Worm (Caenorhabditis elegans) whole organism, L2 larva: ENCODE results near the gene Y50E8A.2.

Experiments used
- C34F6.9 ChIP-seq: fragments of 150-350 bp; optimal IDR thresholded peaks from 2 replicates; lab custom pipeline; 2014; ENCODE audit warnings: missing biosample characterization, missing genetic modification characterization
- R02D3.7 ChIP-seq: fragments of 150-350 bp; optimal IDR thresholded peaks from 2 replicates; lab custom pipeline; 2014; ENCODE audit warnings: missing biosample characterization, missing genetic modification characterization
- alr-1 ChIP-seq: fragments of 150-350 bp; optimal IDR thresholded peaks from 2 replicates; lab custom pipeline; 2014; ENCODE audit warnings: missing biosample characterization, missing genetic modification characterization
- aly-2 ChIP-seq: fragments of 150-350 bp; optimal IDR thresholded peaks from 2 replicates; lab custom pipeline; 2014; ENCODE audit warnings: missing biosample characterization, missing genetic modification characterization
- ama-1 ChIP-seq: fragments of 150-350 bp; optimal IDR thresholded peaks from 2 replicates; lab custom pipeline; 2018; ENCODE audit warnings: inconsistent platforms
- ceh-16 ChIP-seq: fragments of 150-350 bp; optimal IDR thresholded peaks from 2 replicates; lab custom pipeline; 2014; ENCODE audit warnings: missing biosample characterization, missing genetic modification characterization
- elt-3 ChIP-seq: sonication (generic microtip); optimal IDR thresholded peaks from 2 replicates; lab custom pipeline; 2017; ENCODE audit warnings: missing biosample characterization, missing genetic modification characterization
- lin-11 ChIP-seq: fragments of 150-350 bp; sonication (generic microtip); optimal IDR thresholded peaks from 2 replicates; lab custom pipeline; 2014; ENCODE audit warnings: missing biosample characterization, missing genetic modification characterization, inconsistent platforms, mixed read lengths
- mab-5 ChIP-seq: fragments of 150-350 bp; optimal IDR thresholded peaks from 2 replicates; lab custom pipeline; 2014; ENCODE audit warnings: missing biosample characterization, missing genetic modification characterization
- mdl-1 ChIP-seq, 2 experiments: fragments of 150-350 bp in 1 of 2; sonication (generic microtip) in 1 of 2; optimal IDR thresholded peaks; 2 replicates each; lab custom pipeline; 2017; ENCODE audit warnings: missing biosample characterization in 2 of 2, missing genetic modification characterization in 2 of 2
- nhr-10 ChIP-seq: sonication (generic microtip); optimal IDR thresholded peaks from 2 replicates; lab custom pipeline; 2017; ENCODE audit warnings: missing biosample characterization, missing genetic modification characterization
- nhr-237 ChIP-seq: fragments of 150-350 bp; optimal IDR thresholded peaks from 2 replicates; lab custom pipeline; 2014; ENCODE audit warnings: missing biosample characterization, missing genetic modification characterization
- peb-1 ChIP-seq: fragments of 150-350 bp; optimal IDR thresholded peaks from 2 replicates; lab custom pipeline; 2014; ENCODE audit warnings: missing biosample characterization, missing genetic modification characterization
- sem-4 ChIP-seq: fragments of 150-350 bp; optimal IDR thresholded peaks from 2 replicates; lab custom pipeline; 2014; ENCODE audit warnings: missing biosample characterization, missing genetic modification reagents, missing genetic modification characterization
- sma-9 ChIP-seq, 2 experiments: fragments of 150-350 bp in 1 of 2; sonication (generic microtip) in 1 of 2; optimal IDR thresholded peaks; 2 replicates each; lab custom pipeline; 2014 to 2016; ENCODE audit warnings: missing genetic modification characterization in 2 of 2, mild to moderate bottlenecking in 1 of 2, missing biosample characterization in 1 of 2, missing compliant biosample characterization in 1 of 2, missing genetic modification reagents in 1 of 2, moderate library complexity in 1 of 2
- snpc-4 ChIP-seq: fragments of 150-350 bp; optimal IDR thresholded peaks from 2 replicates; lab custom pipeline; 2014; ENCODE audit warnings: missing biosample characterization, missing genetic modification characterization
- zag-1 ChIP-seq: fragments of 150-350 bp; optimal IDR thresholded peaks from 2 replicates; lab custom pipeline; 2014; ENCODE audit warnings: missing biosample characterization, missing genetic modification characterization
- ztf-11 ChIP-seq: sonication (generic microtip); optimal IDR thresholded peaks from 2 replicates; lab custom pipeline; 2017; ENCODE audit warnings: missing biosample characterization, missing genetic modification characterization

Y50E8A.2 gene

ce11 chrV:14684359-14685312 lies 44.0 kb downstream of the Y50E8A.2 start, which contains the start of gene hsp-90:
Gene hsp-90 (plus strand): TSS chrV:14684918.
- TF ChIP-seq C34F6.9 (tag; lab: Kevin White, UChicago) (peak; percentile 55), lin-11 (tag; lab: Kevin White, UChicago) (no peak), ama-1 (peak; percentile 84), alr-1 (tag; lab: Kevin White, UChicago) (no peak), zag-1 (tag; lab: Kevin White, UChicago) (no peak)

ce11 chrV:14683926-14684325 lies 44.7 kb downstream of the Y50E8A.2 start:
- TF ChIP-seq snpc-4 (tag; lab: Kevin White, UChicago) (no peak), peb-1 (tag; lab: Kevin White, UChicago) (no peak), ceh-16 (no peak)

ce11 chrV:14683291-14683690 lies 45.4 kb downstream of the Y50E8A.2 start:
- no peak for TF ChIP-seq ztf-11 (tag; lab: Kevin White, UChicago)
- TF ChIP-seq ama-1, result peak; percentile 40
- no peak for TF ChIP-seq C34F6.9 (tag; lab: Kevin White, UChicago)
- no peak for TF ChIP-seq mab-5 (tag; lab: Kevin White, UChicago)
- no peak for TF ChIP-seq sma-9 (GFP tag; optimal IDR thresholded peaks at IDR 0.05; lab: Kevin White, UChicago)
- TF ChIP-seq sma-9 (tag; optimal IDR thresholded peaks at IDR 0.05; lab: Kevin White, UChicago), result no peak

ce11 chrV:14682870-14683269 lies 45.8 kb downstream of the Y50E8A.2 start:
- TF ChIP-seq sem-4 (tag; lab: Kevin White, UChicago) (no peak), elt-3 (tag; lab: Kevin White, UChicago) (no peak), nhr-10 (no peak), peb-1 (tag; lab: Kevin White, UChicago) (no peak), R02D3.7 (tag; lab: Kevin White, UChicago) (no peak), C34F6.9 (tag; lab: Kevin White, UChicago) (peak; percentile 14), mdl-1 (tag; optimal IDR thresholded peaks at IDR 0.05; lab: Kevin White, UChicago) (no peak)

ce11 chrV:14680014-14680413 lies 48.6 kb downstream of the Y50E8A.2 start, which contains the start of gene C47E8.3:
Gene C47E8.3 (plus strand): TSS chrV:14680314.
- TF ChIP-seq nhr-237, result no peak
- TF ChIP-seq aly-2, result no peak
